Worm (Caenorhabditis elegans): ENCODE results near the gene mms-19.

The mms-19 gene

ce11 chrV:5536240-5536811 lies 22.2 kb downstream of the mms-19 start, which contains the start of the genes cox-16 and syp-2 (continued):
- TF ChIP-seq let-607 (tag; optimal IDR thresholded peaks at IDR 0.05) (no peak), B0336.3 (GFP tag; IDR thresholded peaks at IDR 0.05) (no peak), madf-10 (tag; optimal IDR thresholded peaks at IDR 0.05) (no peak), ztf-22 (GFP tag; optimal IDR thresholded peaks at IDR 0.05) (no peak), Y95B8A.8 (GFP tag; IDR thresholded peaks at IDR 0.05) (no peak), snpc-4 (GFP tag; optimal IDR thresholded peaks at IDR 0.05) (no peak), snpc-4 (tag; optimal IDR thresholded peaks at IDR 0.05) (peak in 1 of 4 experiments; percentile 32), ceh-27 (GFP tag; optimal IDR thresholded peaks at IDR 0.05) (no peak), hlh-26 (GFP tag; conservative IDR thresholded peaks at IDR 0.05) (no peak), madf-6 (GFP tag; IDR thresholded peaks at IDR 0.05) (peak; percentile 95), efl-1 (GFP tag; optimal IDR thresholded peaks at IDR 0.05) (peak; percentile 19), D2030.7 (GFP tag; IDR thresholded peaks at IDR 0.05) (peak; percentile 78), snpc-1.3 (tag; optimal IDR thresholded peaks at IDR 0.05; ENCODE audit: insufficient read depth) (peak; percentile 31), zfh-2 (GFP tag; conservative IDR thresholded peaks at IDR 0.05) (no peak), ama-1 (optimal IDR thresholded peaks at IDR 0.05) (no peak), ama-1 (GFP tag; optimal IDR thresholded peaks at IDR 0.05) (no peak), atf-7 (tag; optimal IDR thresholded peaks at IDR 0.05) (no peak), sptf-2 (GFP tag; optimal IDR thresholded peaks at IDR 0.05) (no peak), attf-5 (GFP tag; optimal IDR thresholded peaks at IDR 0.05) (no peak), hmg-20 (GFP tag; IDR thresholded peaks at IDR 0.05) (no peak), mel-28 (tag; optimal IDR thresholded peaks at IDR 0.05; ENCODE audit: borderline replicate concordance) (no peak), nfya-2 (GFP tag; IDR thresholded peaks at IDR 0.05) (no peak), cebp-2 (GFP tag; IDR thresholded peaks at IDR 0.05) (no peak), madf-8 (GFP tag; conservative IDR thresholded peaks at IDR 0.05) (peak; percentile 86), sdz-38 (tag; optimal IDR thresholded peaks at IDR 0.05) (no peak), F10E7.11 (tag; optimal IDR thresholded peaks at IDR 0.05) (no peak), chd-7 (tag; optimal IDR thresholded peaks at IDR 0.05) (no peak), attf-3 (GFP tag; conservative IDR thresholded peaks at IDR 0.05) (peak; percentile 93), hrde-1 (tag; optimal IDR thresholded peaks at IDR 0.05; ENCODE audit: borderline replicate concordance) (no peak), nhr-80 (tag; optimal IDR thresholded peaks at IDR 0.05) (no peak), pha-4 (tag; optimal IDR thresholded peaks at IDR 0.05) (no peak), Y53G8AR.9 (GFP tag; conservative IDR thresholded peaks at IDR 0.05) (no peak), zim-3 (tag; optimal IDR thresholded peaks at IDR 0.05) (no peak), dox-1 (GFP tag; IDR thresholded peaks at IDR 0.05) (peak; percentile 48; the same call in 1 of the 2 replicates), gei-17 (GFP tag; optimal IDR thresholded peaks at IDR 0.05) (no peak), B0019.2 (GFP tag; conservative IDR thresholded peaks at IDR 0.05) (no peak), lin-40 (tag; optimal IDR thresholded peaks at IDR 0.05) (no peak), unc-130 (GFP tag; optimal IDR thresholded peaks at IDR 0.05) (no peak), snpc-3.4 (tag; optimal IDR thresholded peaks at IDR 0.05) (no peak), fkh-3 (tag; optimal IDR thresholded peaks at IDR 0.05) (no peak), rcor-1 (GFP tag; IDR thresholded peaks at IDR 0.05) (peak; percentile 31; the same call in 1 of the 2 replicates), F57A8.1 (GFP tag; optimal IDR thresholded peaks at IDR 0.05) (no peak), F52B5.7 (tag; optimal IDR thresholded peaks at IDR 0.05) (no peak), mes-4 (tag; optimal IDR thresholded peaks at IDR 0.05) (no peak), tlf-1 (GFP tag; optimal IDR thresholded peaks at IDR 0.05) (no peak), die-1 (tag; optimal IDR thresholded peaks at IDR 0.05) (no peak), mcd-1 (GFP tag; IDR thresholded peaks at IDR 0.05) (no peak), nhr-179 (tag; optimal IDR thresholded peaks at IDR 0.05) (no peak), ceh-91 (GFP tag; IDR thresholded peaks at IDR 0.05) (peak; percentile 82)

Measured in whole organism, young adult.